Fruit fly (Drosophila melanogaster): ENCODE results near the gene Meltrin.

The Meltrin gene

dm6 chr3R:14739088-14739487 lies 42.0 kb upstream of the Meltrin start (continued):
- TF ChIP-seq danr (GFP tag; IDR thresholded peaks at IDR 0.05): no peak
- TF ChIP-seq CG32772 (GFP tag; IDR thresholded peaks at IDR 0.05): no peak
- no peak for TF ChIP-seq btn (GFP tag; optimal IDR thresholded peaks at IDR 0.05)
- TF ChIP-seq Dad (GFP tag; optimal IDR thresholded peaks at IDR 0.05): no peak
- no peak for TF ChIP-seq corto (GFP tag; optimal IDR thresholded peaks at IDR 0.05)
- TF ChIP-seq CG2129 (GFP tag; IDR thresholded peaks at IDR 0.05; ENCODE audit: partially characterized antibody): no peak
- TF ChIP-seq CG4404 (GFP tag; IDR thresholded peaks at IDR 0.05): no peak
- no peak for TF ChIP-seq yki (optimal IDR thresholded peaks at IDR 0.05)
- no peak for TF ChIP-seq cwo (GFP tag; optimal IDR thresholded peaks at IDR 0.05)
- TF ChIP-seq CG7745 (tag; optimal IDR thresholded peaks at IDR 0.05): peak; percentile 99
- TF ChIP-seq ftz-f1 (GFP tag; optimal IDR thresholded peaks at IDR 0.05): peak; percentile 95
- no peak for TF ChIP-seq Dref (GFP tag; IDR thresholded peaks at IDR 0.05)
- no peak for TF ChIP-seq cas (GFP tag; IDR thresholded peaks at IDR 0.05)
- no peak for TF ChIP-seq CG10431 (GFP tag; optimal IDR thresholded peaks at IDR 0.05)
- no peak for TF ChIP-seq eve (GFP tag; optimal IDR thresholded peaks at IDR 0.05)
- TF ChIP-seq lab (GFP tag; optimal IDR thresholded peaks at IDR 0.05): peak; percentile 66
- no peak for TF ChIP-seq CG8359 (GFP tag; optimal IDR thresholded peaks at IDR 0.05; ENCODE audit: borderline replicate concordance)
- no peak; the same call in 2 of the 3 replicates for TF ChIP-seq B-H1 (GFP tag; IDR thresholded peaks at IDR 0.05)
- TF ChIP-seq hbn (GFP tag; IDR thresholded peaks at IDR 0.05; ENCODE audit: partially characterized antibody): peak; percentile 20; the same call in 1 of the 2 replicates
- no peak for TF ChIP-seq twi (tag; optimal IDR thresholded peaks at IDR 0.05)
- peak; percentile 63 for TF ChIP-seq sna (GFP tag; IDR thresholded peaks at IDR 0.05; ENCODE audit: partially characterized antibody)
- TF ChIP-seq CG12236 (GFP tag; optimal IDR thresholded peaks at IDR 0.05): no peak
- TF ChIP-seq CG12744 (GFP tag; optimal IDR thresholded peaks at IDR 0.05): no peak
- TF ChIP-seq CG14667 (GFP tag; IDR thresholded peaks at IDR 0.05): no peak
- no peak for TF ChIP-seq tio (GFP tag; optimal IDR thresholded peaks at IDR 0.05)
- TF ChIP-seq Opbp (GFP tag; IDR thresholded peaks at IDR 0.05; ENCODE audit: partially characterized antibody): no peak; the same call in 2 of the 3 replicates
- peak; percentile 33; the same call in 1 of the 2 replicates for TF ChIP-seq GATAe (GFP tag; conservative IDR thresholded peaks at IDR 0.05)
- TF ChIP-seq gcm2 (GFP tag; optimal IDR thresholded peaks at IDR 0.05): no peak
- TF ChIP-seq CG9797 (GFP tag; optimal IDR thresholded peaks at IDR 0.05): no peak
- no peak for TF ChIP-seq CG6854 (GFP tag; optimal IDR thresholded peaks at IDR 0.05)
- TF ChIP-seq CG11560 (tag; IDR thresholded peaks at IDR 0.05): no peak
- TF ChIP-seq kay (GFP tag; optimal IDR thresholded peaks at IDR 0.05): peak; percentile 51
- TF ChIP-seq bbx (GFP tag; IDR thresholded peaks at IDR 0.05; ENCODE audit: partially characterized antibody): no peak
- no peak for TF ChIP-seq TFAM (GFP tag; optimal IDR thresholded peaks at IDR 0.05)
- no peak for TF ChIP-seq D19B (GFP tag; optimal IDR thresholded peaks at IDR 0.05)
- peak; percentile 44; the same call in 1 of the 3 replicates for TF ChIP-seq CG6791 (GFP tag; IDR thresholded peaks at IDR 0.05; ENCODE audit: partially characterized antibody)
- TF ChIP-seq dimm (GFP tag; IDR thresholded peaks at IDR 0.05): no peak
- no peak for TF ChIP-seq emc (GFP tag; optimal IDR thresholded peaks at IDR 0.05)
- TF ChIP-seq CG1529 (GFP tag; optimal IDR thresholded peaks at IDR 0.05): no peak
- TF ChIP-seq Sin3A (optimal IDR thresholded peaks at IDR 0.05): no peak
- TF ChIP-seq CG16863 (GFP tag; optimal IDR thresholded peaks at IDR 0.05): no peak
- no peak for TF ChIP-seq her (GFP tag; optimal IDR thresholded peaks at IDR 0.05)
- peak; percentile 74 for TF ChIP-seq ewg (GFP tag; optimal IDR thresholded peaks at IDR 0.05)
- 0 out of 2 replicates have a peak, but pooled peaks have one; percentile 19 for TF ChIP-seq CG14441 (GFP tag; IDR thresholded peaks at IDR 0.05)
- no peak for TF ChIP-seq inv (GFP tag; IDR thresholded peaks at IDR 0.05; ENCODE audit: partially characterized antibody)
- no peak for TF ChIP-seq CG9727 (GFP tag; optimal IDR thresholded peaks at IDR 0.05)
- no peak for TF ChIP-seq CG11247 (GFP tag; IDR thresholded peaks at IDR 0.05)
- no peak for TF ChIP-seq CG6683 (GFP tag; optimal IDR thresholded peaks at IDR 0.05)
- TF ChIP-seq NC2β (GFP tag; optimal IDR thresholded peaks at IDR 0.05): no peak
- TF ChIP-seq H15 (GFP tag; IDR thresholded peaks at IDR 0.05): no peak
- TF ChIP-seq Med (GFP tag): peak; percentile 84
- TF ChIP-seq ATbp (GFP tag; optimal IDR thresholded peaks at IDR 0.05): no peak

All from whole organism, embryonic.